Fruit fly (Drosophila melanogaster): ENCODE results near the gene kuk.

Gene kuk

dm6 chr3R:17065018-17065784 lies 14.8 kb upstream of the kuk start (continued):
- TF ChIP-seq Side (GFP tag; optimal IDR thresholded peaks at IDR 0.05) = peak; percentile 90
- TF ChIP-seq sr (GFP tag; IDR thresholded peaks at IDR 0.05) = peak; percentile 45; the same call in 2 of the 3 replicates
- TF ChIP-seq NfI (GFP tag; optimal IDR thresholded peaks at IDR 0.05) = peak; percentile 93
- peak; percentile 96 for TF ChIP-seq lbe (GFP tag; optimal IDR thresholded peaks at IDR 0.05)
- TF ChIP-seq CG12219 (GFP tag; optimal IDR thresholded peaks at IDR 0.05) = peak; percentile 92
- TF ChIP-seq pan (optimal IDR thresholded peaks at IDR 0.05) = no peak
- peak in 1 of 2 experiments; percentile 90 for TF ChIP-seq pan (GFP tag; optimal IDR thresholded peaks at IDR 0.05 in 1 of 2, IDR thresholded peaks at IDR 0.05 in 1 of 2)
- TF ChIP-seq ind (GFP tag; optimal IDR thresholded peaks at IDR 0.05) = peak; percentile 94
- TF ChIP-seq Hey (tag; optimal IDR thresholded peaks at IDR 0.05) = peak; percentile 76
- peak; percentile 80 for TF ChIP-seq NFAT (GFP tag; IDR thresholded peaks at IDR 0.05)
- TF ChIP-seq wor (GFP tag; IDR thresholded peaks at IDR 0.05) = peak; percentile 88
- TF ChIP-seq chif (GFP tag; optimal IDR thresholded peaks at IDR 0.05) = peak; percentile 92
- TF ChIP-seq nerfin-1 (tag; optimal IDR thresholded peaks at IDR 0.05) = peak; percentile 89
- peak; percentile 84 for TF ChIP-seq CG11398 (GFP tag; optimal IDR thresholded peaks at IDR 0.05)
- peak; percentile 79 for TF ChIP-seq caup (GFP tag; optimal IDR thresholded peaks at IDR 0.05; ENCODE audit: severe bottlenecking)
- TF ChIP-seq CG4820 (GFP tag; optimal IDR thresholded peaks at IDR 0.05) = peak; percentile 88
- no peak for TF ChIP-seq HLHmδ (GFP tag; optimal IDR thresholded peaks at IDR 0.05)
- TF ChIP-seq fd96Cb (tag; optimal IDR thresholded peaks at IDR 0.05) = peak; percentile 94
- TF ChIP-seq gem (tag; optimal IDR thresholded peaks at IDR 0.05) = peak; percentile 98
- peak; percentile 65 for TF ChIP-seq CG30020 (tag; optimal IDR thresholded peaks at IDR 0.05)
- peak; percentile 72 for TF ChIP-seq exex (tag; optimal IDR thresholded peaks at IDR 0.05)
- TF ChIP-seq CG15011 (GFP tag; optimal IDR thresholded peaks at IDR 0.05) = peak; percentile 88
- TF ChIP-seq Opbp (GFP tag; IDR thresholded peaks at IDR 0.05; ENCODE audit: partially characterized antibody) = 0 out of 3 replicates have a peak, but pooled peaks have one; percentile 37
- no peak for TF ChIP-seq tll (GFP tag; optimal IDR thresholded peaks at IDR 0.05)
- peak; percentile 78 for TF ChIP-seq Fer2 (tag; optimal IDR thresholded peaks at IDR 0.05)
- TF ChIP-seq CG8359 (GFP tag; optimal IDR thresholded peaks at IDR 0.05; ENCODE audit: borderline replicate concordance) = peak; percentile 80
- TF ChIP-seq Dfd (GFP tag; optimal IDR thresholded peaks at IDR 0.05) = no peak
- peak; percentile 67 for TF ChIP-seq CG15696 (tag; optimal IDR thresholded peaks at IDR 0.05)
- TF ChIP-seq Dref (GFP tag; IDR thresholded peaks at IDR 0.05) = no peak
- TF ChIP-seq sug (tag; optimal IDR thresholded peaks at IDR 0.05) = peak; percentile 78
- TF ChIP-seq CG10321 (GFP tag; IDR thresholded peaks at IDR 0.05) = peak; percentile 59
- TF ChIP-seq sim (GFP tag; IDR thresholded peaks at IDR 0.05) = peak; percentile 15; the same call in 1 of the 2 replicates
- TF ChIP-seq ERR (GFP tag; optimal IDR thresholded peaks at IDR 0.05) = peak; percentile 84
- peak; percentile 54; the same call in 1 of the 2 replicates for TF ChIP-seq chm (GFP tag; IDR thresholded peaks at IDR 0.05)
- peak; percentile 92 for TF ChIP-seq CG11695 (GFP tag; IDR thresholded peaks at IDR 0.05)
- TF ChIP-seq CG9797 (GFP tag; optimal IDR thresholded peaks at IDR 0.05) = peak; percentile 34
- no peak for TF ChIP-seq Gsc (GFP tag; IDR thresholded peaks at IDR 0.05)
- TF ChIP-seq dan (GFP tag; IDR thresholded peaks at IDR 0.05) = no peak
- no peak for TF ChIP-seq unc-4 (GFP tag; IDR thresholded peaks at IDR 0.05; ENCODE audit: partially characterized antibody)
- peak; percentile 82 for TF ChIP-seq Rx (GFP tag; IDR thresholded peaks at IDR 0.05)
- peak; percentile 73 for TF ChIP-seq CG9876 (GFP tag; optimal IDR thresholded peaks at IDR 0.05)
- TF ChIP-seq ham (GFP tag; IDR thresholded peaks at IDR 0.05) = no peak
- TF ChIP-seq D19B (GFP tag; optimal IDR thresholded peaks at IDR 0.05) = peak; percentile 85
- TF ChIP-seq CG17385 (GFP tag; optimal IDR thresholded peaks at IDR 0.05) = peak; percentile 90
- TF ChIP-seq Hmr (GFP tag; optimal IDR thresholded peaks at IDR 0.05) = peak; percentile 93
- TF ChIP-seq dmrt99B (tag; optimal IDR thresholded peaks at IDR 0.05) = peak; percentile 97
- TF ChIP-seq wek (GFP tag; optimal IDR thresholded peaks at IDR 0.05) = peak; percentile 77
- TF ChIP-seq usp (GFP tag; optimal IDR thresholded peaks at IDR 0.05) = no peak
- TF ChIP-seq CG1233 (GFP tag; optimal IDR thresholded peaks at IDR 0.05) = peak; percentile 83

Measured in whole organism, embryonic.